Worm (Caenorhabditis elegans) whole organism, mixed stage, embryonic: ENCODE data around the gene cyy-1.

Experiments used
- M03D4.4 ChIP-seq: sonication (generic microtip); optimal IDR thresholded peaks from 2 replicates; lab custom pipeline; 2017; ENCODE audit warnings: mild to moderate bottlenecking, missing genetic modification characterization, missing compliant biosample characterization
- bed-3 ChIP-seq: fragments of 200-800 bp; sonication (Bioruptor generic); optimal IDR thresholded peaks from 3 replicates; lab custom pipeline; 2018; ENCODE audit warnings: mild to moderate bottlenecking, missing genetic modification characterization, moderate library complexity, missing compliant biosample characterization
- blmp-1 ChIP-seq: fragments of 150-350 bp; optimal IDR thresholded peaks from 2 replicates; lab custom pipeline; 2014; ENCODE audit warnings: missing biosample characterization, missing genetic modification characterization
- ceh-39 ChIP-seq: fragments of 150-350 bp; optimal IDR thresholded peaks from 2 replicates; lab custom pipeline; 2014; ENCODE audit warnings: missing biosample characterization, missing genetic modification characterization
- ceh-43 ChIP-seq: fragments of 200-800 bp; sonication (Bioruptor generic); optimal IDR thresholded peaks from 2 replicates; lab custom pipeline; 2018; ENCODE audit warnings: mild to moderate bottlenecking, missing genetic modification characterization, moderate library complexity, missing compliant biosample characterization
- ceh-83 ChIP-seq: fragments of 200-800 bp; sonication (Bioruptor generic); optimal IDR thresholded peaks from 2 replicates; lab custom pipeline; 2018; ENCODE audit warnings: mild to moderate bottlenecking, missing genetic modification characterization, missing compliant biosample characterization
- ces-1 ChIP-seq: fragments of 150-350 bp; optimal IDR thresholded peaks from 2 replicates; lab custom pipeline; 2014; ENCODE audit warnings: missing biosample characterization, missing genetic modification reagents, missing genetic modification characterization
- cnd-1 ChIP-seq: fragments of 200-800 bp; sonication (Bioruptor generic); optimal IDR thresholded peaks from 2 replicates; lab custom pipeline; 2018; ENCODE audit warnings: mild to moderate bottlenecking, missing genetic modification characterization, missing compliant biosample characterization
- drap-1 ChIP-seq: fragments of 200-800 bp; sonication (Bioruptor generic); optimal IDR thresholded peaks from 3 replicates; lab custom pipeline; 2018; ENCODE audit warnings: mild to moderate bottlenecking, missing genetic modification characterization, missing compliant biosample characterization
- elt-1 ChIP-seq: sonication (generic microtip); optimal IDR thresholded peaks from 2 replicates; lab custom pipeline; 2017; ENCODE audit warnings: missing genetic modification characterization, mild to moderate bottlenecking, missing compliant biosample characterization, antibody characterized with exemption, moderate library complexity, borderline replicate concordance; ENCODE audit not compliant: insufficient read depth
- elt-3 ChIP-seq: fragments of 150-350 bp; optimal IDR thresholded peaks from 2 replicates; lab custom pipeline; 2014; ENCODE audit warnings: missing biosample characterization, missing genetic modification characterization
- flh-1 ChIP-seq: fragments of 200-800 bp; sonication (Bioruptor generic); optimal IDR thresholded peaks from 2 replicates; lab custom pipeline; 2018; ENCODE audit warnings: mild to moderate bottlenecking, missing genetic modification characterization, moderate library complexity, missing compliant biosample characterization
- ham-2 ChIP-seq: fragments of 200-800 bp; sonication (Bioruptor generic); optimal IDR thresholded peaks from 2 replicates; lab custom pipeline; 2018; ENCODE audit warnings: mild to moderate bottlenecking, missing genetic modification characterization, missing compliant biosample characterization
- hlh-1 ChIP-seq: fragments of 150-350 bp; optimal IDR thresholded peaks from 2 replicates; lab custom pipeline; 2014; ENCODE audit warnings: missing biosample characterization, missing genetic modification reagents, missing genetic modification characterization
- lin-13 ChIP-seq: fragments of 150-350 bp; optimal IDR thresholded peaks from 2 replicates; lab custom pipeline; 2014; ENCODE audit warnings: missing biosample characterization, missing genetic modification characterization
- lin-32 ChIP-seq: fragments of 200-800 bp; sonication (Bioruptor generic); optimal IDR thresholded peaks from 2 replicates; lab custom pipeline; 2018; ENCODE audit warnings: mild to moderate bottlenecking, missing genetic modification characterization, missing compliant biosample characterization
- lsy-2 ChIP-seq: fragments of 150-350 bp; optimal IDR thresholded peaks from 2 replicates; lab custom pipeline; 2014; ENCODE audit warnings: missing biosample characterization, missing genetic modification characterization
- mab-5 ChIP-seq: fragments of 150-350 bp; optimal IDR thresholded peaks from 2 replicates; lab custom pipeline; 2014; ENCODE audit warnings: missing biosample characterization, missing genetic modification characterization
- mep-1 ChIP-seq: fragments of 150-350 bp; optimal IDR thresholded peaks from 2 replicates; lab custom pipeline; 2017; ENCODE audit warnings: missing biosample characterization, missing genetic modification reagents, missing genetic modification characterization, inconsistent platforms
- mls-2 ChIP-seq: sonication (generic microtip); optimal IDR thresholded peaks from 2 replicates; lab custom pipeline; 2016; ENCODE audit warnings: mild to moderate bottlenecking, missing genetic modification characterization, moderate library complexity, missing compliant biosample characterization
- nhr-12 ChIP-seq: fragments of 150-350 bp; optimal IDR thresholded peaks from 2 replicates; lab custom pipeline; 2014; ENCODE audit warnings: missing biosample characterization, missing genetic modification characterization
- nhr-2 ChIP-seq: fragments of 150-350 bp; optimal IDR thresholded peaks from 2 replicates; lab custom pipeline; 2014; ENCODE audit warnings: missing biosample characterization, missing genetic modification characterization
- nhr-237 ChIP-seq: fragments of 150-350 bp; optimal IDR thresholded peaks from 2 replicates; lab custom pipeline; 2014; ENCODE audit warnings: missing biosample characterization, missing genetic modification characterization
- nhr-28 ChIP-seq: fragments of 150-350 bp; optimal IDR thresholded peaks from 2 replicates; lab custom pipeline; 2014; ENCODE audit warnings: missing biosample characterization, missing genetic modification characterization
- nhr-76 ChIP-seq: sonication (generic microtip); optimal IDR thresholded peaks from 2 replicates; lab custom pipeline; 2017; ENCODE audit warnings: missing biosample characterization, missing genetic modification characterization
- pha-4 ChIP-seq: fragments of 150-350 bp; optimal IDR thresholded peaks from 2 replicates; lab custom pipeline; 2018; ENCODE audit warnings: missing biosample characterization, missing genetic modification reagents, missing genetic modification characterization
- sem-2 ChIP-seq: fragments of 200-800 bp; sonication (Bioruptor generic); optimal IDR thresholded peaks from 2 replicates; lab custom pipeline; 2018; ENCODE audit warnings: mild to moderate bottlenecking, missing genetic modification characterization, missing compliant biosample characterization
- snpc-4 ChIP-seq: fragments of 150-350 bp; optimal IDR thresholded peaks from 2 replicates; lab custom pipeline; 2014; ENCODE audit warnings: missing biosample characterization, missing genetic modification characterization
- sptf-1 ChIP-seq: sonication (generic microtip); optimal IDR thresholded peaks from 2 replicates; lab custom pipeline; 2017; ENCODE audit warnings: mild to moderate bottlenecking, missing genetic modification characterization, moderate library complexity, missing compliant biosample characterization
- tbx-8 ChIP-seq: fragments of 200-800 bp; sonication (Bioruptor generic); optimal IDR thresholded peaks from 2 replicates; lab custom pipeline; 2018; ENCODE audit warnings: mild to moderate bottlenecking, missing genetic modification characterization, moderate library complexity, missing compliant biosample characterization
- unc-120 ChIP-seq: sonication (generic microtip); optimal IDR thresholded peaks from 2 replicates; lab custom pipeline; 2017; ENCODE audit warnings: missing genetic modification characterization, missing compliant biosample characterization; ENCODE audit not compliant: poor library complexity, severe bottlenecking
- unc-39 ChIP-seq: fragments of 150-350 bp; optimal IDR thresholded peaks from 2 replicates; lab custom pipeline; 2014; ENCODE audit warnings: missing biosample characterization, missing genetic modification characterization
- unc-62 ChIP-seq: fragments of 150-350 bp; optimal IDR thresholded peaks from 2 replicates; lab custom pipeline; 2014; ENCODE audit warnings: missing biosample characterization, missing genetic modification reagents, missing genetic modification characterization
- zip-8 ChIP-seq: fragments of 150-350 bp; optimal IDR thresholded peaks from 2 replicates; lab custom pipeline; 2014; ENCODE audit warnings: missing biosample characterization, missing genetic modification characterization
- ztf-11 ChIP-seq: fragments of 150-350 bp; optimal IDR thresholded peaks from 2 replicates; lab custom pipeline; 2014; ENCODE audit warnings: missing biosample characterization, missing genetic modification characterization

cyy-1 gene

ce11 chrIII:8405449-8405962 is at the start of gene cyy-1, which contains the start of gene ubxn-4:
Gene cyy-1 (plus strand): TSS chrIII:8405874.
Gene ubxn-4 (minus strand): TSS chrIII:8405562.
- no peak for TF ChIP-seq unc-62 (GFP tag; lab: Kevin White, UChicago)
- TF ChIP-seq nhr-76: no peak
- TF ChIP-seq lin-32 (GFP tag; lab: Kevin White, UChicago): no peak
- TF ChIP-seq mab-5 (tag; lab: Kevin White, UChicago): no peak
- no peak for TF ChIP-seq nhr-12 (tag; lab: Kevin White, UChicago)
- TF ChIP-seq sptf-1 (tag; lab: Kevin White, UChicago): no peak
- no peak for TF ChIP-seq ceh-39 (tag; lab: Kevin White, UChicago)
- no peak for TF ChIP-seq zip-8
- TF ChIP-seq nhr-237: no peak
- no peak for TF ChIP-seq nhr-28 (tag; lab: Kevin White, UChicago)
- TF ChIP-seq mep-1: peak; percentile 44
- TF ChIP-seq blmp-1: no peak
- no peak for TF ChIP-seq M03D4.4 (tag; lab: Kevin White, UChicago)
- TF ChIP-seq ces-1 (GFP tag; lab: Kevin White, UChicago): peak; percentile 42
- TF ChIP-seq pha-4 (tag; lab: Kevin White, UChicago): no peak
- no peak for TF ChIP-seq elt-3 (tag; lab: Kevin White, UChicago)
- TF ChIP-seq hlh-1 (tag; lab: Kevin White, UChicago): no peak
- TF ChIP-seq cnd-1: no peak
- no peak for TF ChIP-seq elt-1 (tag; lab: Kevin White, UChicago)
- peak; percentile 42 for TF ChIP-seq lsy-2 (tag; lab: Kevin White, UChicago)
- TF ChIP-seq tbx-8 (GFP tag; lab: Kevin White, UChicago): no peak
- TF ChIP-seq nhr-2 (tag; lab: Kevin White, UChicago): no peak

DNA sequence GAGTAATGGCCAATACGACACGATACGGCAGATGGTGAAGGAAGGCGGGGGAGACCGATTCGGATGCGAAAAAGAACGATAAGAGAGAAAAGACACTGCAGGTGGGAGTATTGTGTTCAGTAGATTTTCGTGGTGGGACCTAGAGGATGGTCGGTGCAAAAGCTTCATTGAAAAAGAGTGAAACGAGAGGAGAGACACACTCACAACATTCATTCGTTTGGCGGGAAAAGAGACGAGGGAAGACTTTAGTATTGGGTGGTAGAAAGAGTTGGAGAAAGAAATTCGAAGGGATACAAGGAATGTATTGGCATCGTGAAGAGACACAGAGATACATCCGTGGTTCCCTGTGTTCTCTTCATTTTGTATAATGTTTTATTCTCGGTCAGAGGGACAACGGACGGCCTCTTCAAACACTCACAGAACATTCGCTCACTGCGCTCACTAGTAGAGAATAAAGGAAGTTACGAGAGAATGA is 49.2 kb upstream of the cyy-1 start:
- no peak for TF ChIP-seq elt-1 (tag; lab: Kevin White, UChicago)
- TF ChIP-seq cnd-1: peak; percentile 78
- TF ChIP-seq elt-3 (tag; lab: Kevin White, UChicago): no peak
- TF ChIP-seq zip-8: no peak
- no peak for TF ChIP-seq nhr-2 (tag; lab: Kevin White, UChicago)
- TF ChIP-seq ceh-39 (tag; lab: Kevin White, UChicago): no peak
- no peak for TF ChIP-seq tbx-8 (GFP tag; lab: Kevin White, UChicago)
- no peak for TF ChIP-seq drap-1 (GFP tag; lab: Kevin White, UChicago)
- peak; percentile 31 for TF ChIP-seq M03D4.4 (tag; lab: Kevin White, UChicago)
- TF ChIP-seq pha-4 (tag; lab: Kevin White, UChicago): peak; percentile 33
- peak; percentile 47 for TF ChIP-seq lin-32 (GFP tag; lab: Kevin White, UChicago)
- no peak for TF ChIP-seq ztf-11 (tag; lab: Kevin White, UChicago)
- TF ChIP-seq nhr-28 (tag; lab: Kevin White, UChicago): no peak
- no peak for TF ChIP-seq nhr-12 (tag; lab: Kevin White, UChicago)
- peak; percentile 64 for TF ChIP-seq unc-120 (tag; lab: Kevin White, UChicago)
- no peak for TF ChIP-seq ceh-83 (GFP tag; lab: Kevin White, UChicago)
- no peak for TF ChIP-seq lin-13 (tag; lab: Kevin White, UChicago)
- TF ChIP-seq ceh-43 (GFP tag; lab: Kevin White, UChicago): no peak
- peak; percentile 35 for TF ChIP-seq lsy-2 (tag; lab: Kevin White, UChicago)
- TF ChIP-seq snpc-4 (tag; lab: Kevin White, UChicago): no peak
- TF ChIP-seq bed-3: no peak
- no peak for TF ChIP-seq mab-5 (tag; lab: Kevin White, UChicago)
- peak; percentile 71 for TF ChIP-seq unc-62 (GFP tag; lab: Kevin White, UChicago)
- TF ChIP-seq mls-2 (tag; lab: Kevin White, UChicago): peak; percentile 62
- peak; percentile 28 for TF ChIP-seq nhr-237
- no peak for TF ChIP-seq sem-2 (GFP tag; lab: Kevin White, UChicago)
- TF ChIP-seq sptf-1 (tag; lab: Kevin White, UChicago): no peak
- no peak for TF ChIP-seq flh-1 (GFP tag; lab: Kevin White, UChicago)
- no peak for TF ChIP-seq blmp-1
- no peak for TF ChIP-seq ham-2 (GFP tag; lab: Kevin White, UChicago)
- peak; percentile 68 for TF ChIP-seq ces-1 (GFP tag; lab: Kevin White, UChicago)
- peak; percentile 70 for TF ChIP-seq hlh-1 (tag; lab: Kevin White, UChicago)
- no peak for TF ChIP-seq unc-39 (tag; lab: Kevin White, UChicago)
- TF ChIP-seq nhr-76: no peak
- peak; percentile 48 for TF ChIP-seq mep-1
- TF ChIP-seq, all 35 proteins: peak for 12
